Worm (Caenorhabditis elegans): ENCODE results near the gene lin-45.
A peak's percentile ranks its signal among the peaks of the same experiment; 100 is the strongest.

lin-45 gene

DNA sequence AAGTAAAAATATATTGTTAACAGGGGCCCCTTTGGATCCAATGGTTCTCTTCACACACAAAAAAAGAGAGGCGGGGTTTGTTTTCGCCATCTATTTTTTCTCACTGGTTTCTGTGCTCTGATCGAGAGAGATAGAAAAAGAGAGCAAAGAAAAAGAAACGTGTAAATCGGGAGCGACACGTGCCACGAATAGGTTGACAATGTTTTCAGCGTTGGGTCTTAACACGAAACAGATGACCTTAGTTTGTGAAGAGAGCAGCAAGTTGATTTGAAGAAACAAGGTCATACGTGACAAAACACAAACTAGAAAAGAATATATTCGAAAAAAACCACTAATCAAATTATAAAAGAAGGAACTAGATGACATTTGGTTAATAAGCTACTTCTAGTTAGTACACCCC lies at the start of gene lin-45:
TSS of gene lin-45 (minus strand) at position 82 of the 400 bp plus-strand sequence.
- peak; percentile 32 for TF ChIP-seq nfya-1 (tag; optimal IDR thresholded peaks at IDR 0.05; ENCODE audit: insufficient read depth)
- no peak for TF ChIP-seq fos-1 (tag; optimal IDR thresholded peaks at IDR 0.05)

DNA sequence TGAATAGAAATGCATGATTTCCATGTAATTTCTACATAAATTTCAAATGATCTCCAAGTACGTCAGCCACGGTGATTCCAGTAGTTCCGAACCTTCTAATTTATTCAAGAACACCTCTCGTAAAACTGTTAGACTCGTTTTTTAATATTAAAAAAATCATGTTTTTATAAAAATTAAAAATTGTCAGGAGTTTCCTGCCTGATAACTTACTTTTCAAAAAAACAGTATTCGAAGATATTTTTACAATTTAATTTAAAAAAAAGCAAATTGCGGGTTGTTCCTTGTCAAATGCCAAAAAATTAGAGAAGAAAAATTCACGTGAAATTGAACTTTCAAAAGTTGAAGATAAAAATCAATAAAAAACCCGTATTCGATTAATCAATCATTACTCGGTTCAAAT lies 47.2 kb upstream of the lin-45 start, which contains the start of the genes C17H12.3 and C17H12.12:
TSS of gene C17H12.3 (minus strand) at position 101 of the 400 bp plus-strand sequence.
TSS of gene C17H12.12 (plus strand) at position 396 of the 400 bp plus-strand sequence.
- no peak for TF ChIP-seq unc-39 (tag; optimal IDR thresholded peaks at IDR 0.05)
- no peak for TF ChIP-seq ZK546.5 (tag; optimal IDR thresholded peaks at IDR 0.05)
- no peak for TF ChIP-seq mdl-1 (tag; optimal IDR thresholded peaks at IDR 0.05)
- no peak for TF ChIP-seq R02D3.7 (tag; optimal IDR thresholded peaks at IDR 0.05)
- TF ChIP-seq lsy-12 (tag; optimal IDR thresholded peaks at IDR 0.05): no peak

DNA sequence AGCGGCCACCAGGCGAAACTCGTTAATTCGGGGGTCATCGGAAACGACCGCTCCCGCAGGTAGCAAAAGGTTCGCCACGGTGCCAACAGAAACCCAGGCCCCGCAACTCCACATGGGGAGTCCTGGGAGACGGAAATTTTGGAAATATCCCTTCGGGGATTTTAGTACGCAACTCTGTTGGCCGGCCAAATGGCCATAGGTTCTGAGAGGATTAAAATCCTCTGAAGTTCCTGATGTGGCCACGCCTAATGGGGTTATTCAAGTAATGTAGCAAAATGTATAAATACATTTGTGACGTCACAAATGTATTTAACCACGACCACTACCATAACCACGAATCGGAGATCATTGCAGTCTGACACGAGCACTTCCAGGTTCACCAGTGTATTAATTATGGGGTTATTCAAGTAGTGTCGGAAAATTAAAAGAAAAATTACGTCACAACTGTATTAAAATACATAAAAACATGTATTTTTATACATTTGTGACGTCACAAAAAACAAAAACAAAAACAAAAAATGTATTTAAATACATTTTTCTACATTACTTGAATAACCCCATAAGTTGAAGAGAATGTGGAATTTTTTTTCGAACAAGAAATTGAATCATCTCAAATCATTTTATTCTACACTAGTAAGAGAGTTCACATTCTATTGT lies 45.1 kb upstream of the lin-45 start:
- TF ChIP-seq unc-39 (tag; optimal IDR thresholded peaks at IDR 0.05) (no peak), egl-27 (tag; optimal IDR thresholded peaks at IDR 0.05) (no peak), zag-1 (tag; optimal IDR thresholded peaks at IDR 0.05) (no peak), daf-12 (tag; optimal IDR thresholded peaks at IDR 0.05) (no peak), nhr-77 (tag; optimal IDR thresholded peaks at IDR 0.05) (no peak), ama-1 (optimal IDR thresholded peaks at IDR 0.05) (no peak), unc-62 (GFP tag; optimal IDR thresholded peaks at IDR 0.05) (no peak), mdl-1 (tag; optimal IDR thresholded peaks at IDR 0.05) (no peak)

DNA sequence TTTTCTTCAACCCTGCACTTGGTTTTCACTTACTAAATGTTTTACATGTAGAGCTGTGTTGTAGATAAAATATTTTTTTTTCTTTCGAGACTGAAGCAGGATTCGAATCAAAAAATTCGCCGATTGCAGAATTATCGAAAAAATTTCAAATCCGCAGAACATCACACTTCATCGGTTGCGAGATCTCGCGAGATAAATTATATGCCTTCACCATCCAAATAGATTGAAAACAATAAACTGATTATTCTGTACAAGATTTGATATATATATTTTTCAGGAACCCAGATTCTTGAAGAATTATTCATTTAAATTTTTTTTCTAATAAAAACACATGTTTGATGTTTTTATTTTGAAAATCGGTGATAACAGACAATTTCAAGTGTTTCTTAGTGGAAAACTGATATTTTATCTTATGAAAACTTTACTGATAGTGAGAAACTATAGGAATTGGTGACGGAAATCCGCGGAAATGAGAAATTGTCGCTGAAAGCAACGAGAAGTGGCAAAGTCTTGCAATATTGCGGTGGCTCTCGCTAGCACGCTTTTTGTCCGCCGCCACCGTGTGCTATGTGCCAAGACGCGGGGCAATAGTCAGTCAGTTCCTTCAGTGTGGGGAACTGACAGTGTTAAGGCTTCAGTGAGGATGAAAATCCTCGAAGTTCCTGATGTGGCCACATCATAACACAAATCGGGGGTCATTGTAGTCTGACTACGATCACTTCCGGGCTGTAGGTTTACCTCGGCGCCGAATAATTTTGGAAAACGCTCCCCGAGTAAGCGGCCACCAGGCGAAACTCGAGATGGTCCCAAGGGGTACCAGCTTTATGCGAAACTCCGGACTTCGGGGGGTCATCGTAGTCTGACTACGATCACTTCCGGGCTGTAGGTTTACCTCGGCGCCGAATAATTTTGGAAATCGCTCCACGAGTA lies 44.3 kb upstream of the lin-45 start:
- no peak for TF ChIP-seq sea-2 (GFP tag; optimal IDR thresholded peaks at IDR 0.05)
- TF ChIP-seq snpc-4 (tag; optimal IDR thresholded peaks at IDR 0.05): peak; percentile 33
- no peak for TF ChIP-seq hmg-11 (tag; optimal IDR thresholded peaks at IDR 0.05)
- TF ChIP-seq nhr-77 (tag; optimal IDR thresholded peaks at IDR 0.05): peak; percentile 8
- TF ChIP-seq lin-15B (tag; optimal IDR thresholded peaks at IDR 0.05): no peak
- peak; percentile 31 for TF ChIP-seq nhr-43 (tag; optimal IDR thresholded peaks at IDR 0.05; ENCODE audit: poor library complexity, severe bottlenecking)
- TF ChIP-seq elt-2 (tag; optimal IDR thresholded peaks at IDR 0.05): peak; percentile 15
- TF ChIP-seq jun-1 (tag; optimal IDR thresholded peaks at IDR 0.05): peak; percentile 16
- no peak for TF ChIP-seq mdl-1 (tag; optimal IDR thresholded peaks at IDR 0.05)
- no peak for TF ChIP-seq elt-1 (tag; optimal IDR thresholded peaks at IDR 0.05)

DNA sequence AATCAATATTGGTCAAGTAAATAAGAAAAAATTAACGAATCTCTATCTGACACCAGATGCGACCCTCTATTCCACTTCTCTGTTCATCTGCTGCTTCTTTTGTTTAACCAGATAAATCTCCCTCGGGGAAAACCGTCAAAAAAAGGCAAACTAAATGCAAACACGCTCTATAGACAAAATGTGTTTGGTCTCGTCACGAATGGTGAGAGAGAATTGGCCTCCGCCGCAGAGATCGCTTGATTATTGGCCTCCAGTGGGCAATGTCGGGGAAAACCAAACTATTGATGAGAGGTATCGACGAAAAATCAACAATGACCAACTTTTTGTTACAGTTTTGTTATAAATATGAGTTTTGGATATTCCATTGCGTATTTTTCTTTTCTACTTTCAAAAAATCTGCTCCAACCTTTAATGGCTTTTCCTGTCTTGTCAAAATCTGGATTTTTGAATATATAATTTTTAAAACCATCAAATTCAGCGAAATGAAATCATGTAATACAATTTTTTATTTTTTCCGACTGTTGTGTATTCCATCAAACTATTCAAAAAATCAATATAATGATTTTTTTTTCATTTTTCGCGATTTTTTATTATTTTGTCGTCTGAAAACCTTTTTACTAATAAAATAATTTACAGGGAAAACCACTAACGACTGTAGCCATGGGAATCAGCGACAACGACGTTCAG lies 42.2 kb upstream of the lin-45 start, which contains the start of the genes C17H12.2 and vha-8:
TSS of gene C17H12.2 (minus strand) at position 51 of the 687 bp plus-strand sequence.
TSS of gene vha-8 (plus strand) at position 637 of the 687 bp plus-strand sequence.
- TF ChIP-seq nhr-77 (tag; optimal IDR thresholded peaks at IDR 0.05) (peak; percentile 90), nhr-11 (tag; optimal IDR thresholded peaks at IDR 0.05) (peak; percentile 58), unc-62 (GFP tag; optimal IDR thresholded peaks at IDR 0.05) (peak; percentile 76), snpc-4 (tag; optimal IDR thresholded peaks at IDR 0.05) (peak; percentile 92), nhr-237 (tag; optimal IDR thresholded peaks at IDR 0.05) (no peak), nhr-67 (tag; optimal IDR thresholded peaks at IDR 0.05) (no peak), ceh-9 (tag; optimal IDR thresholded peaks at IDR 0.05) (no peak), nhr-28 (tag; optimal IDR thresholded peaks at IDR 0.05) (no peak), skn-1 (tag; optimal IDR thresholded peaks at IDR 0.05) (peak; percentile 82), nhr-23 (tag; optimal IDR thresholded peaks at IDR 0.05) (peak; percentile 97), elt-3 (tag; optimal IDR thresholded peaks at IDR 0.05) (peak in 2 of 3 experiments; percentile 41 to 59), nhr-43 (tag; optimal IDR thresholded peaks at IDR 0.05; ENCODE audit: poor library complexity, severe bottlenecking) (peak; percentile 66), ama-1 (optimal IDR thresholded peaks at IDR 0.05) (peak; percentile 36), aly-2 (tag; optimal IDR thresholded peaks at IDR 0.05) (no peak), hmg-11 (tag; optimal IDR thresholded peaks at IDR 0.05) (peak; percentile 89), R02D3.7 (tag; optimal IDR thresholded peaks at IDR 0.05) (peak; percentile 70), nfya-1 (tag; optimal IDR thresholded peaks at IDR 0.05; ENCODE audit: insufficient read depth) (peak; percentile 97), fos-1 (tag; optimal IDR thresholded peaks at IDR 0.05) (peak; percentile 5), unc-39 (tag; optimal IDR thresholded peaks at IDR 0.05) (no peak), lin-39 (tag; optimal IDR thresholded peaks at IDR 0.05) (peak; percentile 98), nhr-25 (tag; optimal IDR thresholded peaks at IDR 0.05) (peak; percentile 98), ztf-4 (tag; optimal IDR thresholded peaks at IDR 0.05) (no peak), pha-4 (tag; optimal IDR thresholded peaks at IDR 0.05) (peak; percentile 99), ceh-82 (tag; optimal IDR thresholded peaks at IDR 0.05) (peak; percentile 31), daf-12 (tag; optimal IDR thresholded peaks at IDR 0.05) (no peak), egl-5 (tag; optimal IDR thresholded peaks at IDR 0.05) (peak; percentile 98), zag-1 (tag; optimal IDR thresholded peaks at IDR 0.05) (no peak), pqm-1 (tag; optimal IDR thresholded peaks at IDR 0.05) (peak; percentile 77), mml-1 (tag; optimal IDR thresholded peaks at IDR 0.05) (no peak), fkh-10 (GFP tag; optimal IDR thresholded peaks at IDR 0.05) (peak; percentile 40)

Measured in whole organism, L3 larva.